Fruit fly (Drosophila melanogaster): ENCODE measurements around the gene CG31510.

dm6 chr3R:25077280-25077820, 45.4 kb downstream of the CG31510 start:
- TF ChIP-seq CG31627 (GFP tag; optimal IDR thresholded peaks at IDR 0.05): no peak
- no peak for TF ChIP-seq vri (GFP tag; optimal IDR thresholded peaks at IDR 0.05)
- TF ChIP-seq eg (GFP tag; IDR thresholded peaks at IDR 0.05): no peak
- TF ChIP-seq Blimp-1 (GFP tag; optimal IDR thresholded peaks at IDR 0.05): no peak
- TF ChIP-seq CG7368 (GFP tag; optimal IDR thresholded peaks at IDR 0.05): no peak
- no peak for TF ChIP-seq Smox (GFP tag; optimal IDR thresholded peaks at IDR 0.05)
- no peak for TF ChIP-seq Hr4 (GFP tag; optimal IDR thresholded peaks at IDR 0.05)

Data from whole organism, prepupa.